Worm (Caenorhabditis elegans) whole organism, young adult: ENCODE measurements around the gene T08B6.9.

Experiments
- B0035.1 ChIP-seq: sonication (generic microtip); optimal IDR thresholded peaks from 2 replicates; lab custom pipeline; 2016; ENCODE audit warnings: missing genetic modification characterization, mild to moderate bottlenecking, missing compliant biosample characterization, missing genotype, missing genetic modification reagents
- F10E7.11 ChIP-seq: sonication (generic microtip); optimal IDR thresholded peaks from 2 replicates; lab custom pipeline; 2017; ENCODE audit warnings: mild to moderate bottlenecking, missing genetic modification characterization, moderate library complexity, missing compliant biosample characterization
- F22D6.2 ChIP-seq: sonication (generic microtip); optimal IDR thresholded peaks from 2 replicates; lab custom pipeline; 2016; ENCODE audit warnings: mild to moderate bottlenecking, missing genetic modification characterization, missing compliant biosample characterization
- F39B2.1 ChIP-seq: fragments of 200-800 bp; sonication (Bioruptor generic); IDR thresholded peaks from 2 replicates; pipeline ENCODE4 v1.3.6; 2022; ENCODE audit warnings: missing genetic modification reagents, missing genetic modification characterization, missing compliant biosample characterization
- F55B11.4 ChIP-seq: sonication (generic microtip); optimal IDR thresholded peaks from 2 replicates; lab custom pipeline; 2016; ENCODE audit warnings: missing compliant biosample characterization, missing genetic modification characterization, borderline replicate concordance; ENCODE audit not compliant: insufficient read depth
- F57A8.1 ChIP-seq: fragments of 200-800 bp; sonication (Bioruptor generic); optimal IDR thresholded peaks from 2 replicates; lab custom pipeline; 2018; ENCODE audit warnings: mild to moderate bottlenecking, missing genetic modification characterization, moderate library complexity, missing compliant biosample characterization
- K11D2.4 ChIP-seq: fragments of 200-800 bp; sonication (Bioruptor generic); IDR thresholded peaks from 2 replicates; pipeline ENCODE4 v1.3.6; 2022; ENCODE audit warnings: missing genetic modification reagents, missing genetic modification characterization, missing compliant biosample characterization
- K12H6.12 ChIP-seq: fragments of 200-800 bp; sonication (Bioruptor generic); optimal IDR thresholded peaks from 2 replicates; lab custom pipeline; 2018; ENCODE audit warnings: mild to moderate bottlenecking, missing genetic modification characterization, missing compliant biosample characterization
- T07F8.4 ChIP-seq: sonication (generic microtip); optimal IDR thresholded peaks from 2 replicates; lab custom pipeline; 2016; ENCODE audit warnings: mild to moderate bottlenecking, missing genetic modification characterization, moderate library complexity, missing compliant biosample characterization
- Y95B8A.8 ChIP-seq: fragments of 200-800 bp; sonication (Bioruptor generic); IDR thresholded peaks from 2 replicates; pipeline ENCODE4 v1.3.6; 2022; ENCODE audit warnings: missing genetic modification reagents, missing genetic modification characterization, missing compliant biosample characterization
- aptf-3 ChIP-seq: fragments of 200-800 bp; sonication (Bioruptor generic); IDR thresholded peaks from 2 replicates; pipeline ENCODE4 v1.3.6; 2022; ENCODE audit warnings: missing genetic modification characterization, missing compliant biosample characterization
- bed-1 ChIP-seq: fragments of 200-800 bp; sonication (Bioruptor generic); IDR thresholded peaks from 2 replicates; pipeline ENCODE4 v1.3.6; 2022; ENCODE audit warnings: missing genetic modification reagents, missing genetic modification characterization, missing compliant biosample characterization
- ccch-3 ChIP-seq: fragments of 200-800 bp; sonication (Bioruptor generic); optimal IDR thresholded peaks from 2 replicates; lab custom pipeline; 2018; ENCODE audit warnings: mild to moderate bottlenecking, missing genetic modification characterization, missing compliant biosample characterization
- ceh-100 ChIP-seq: fragments of 200-800 bp; sonication (Bioruptor generic); IDR thresholded peaks from 2 replicates; pipeline ENCODE4 v1.3.6; 2022; ENCODE audit warnings: missing genetic modification reagents, missing genetic modification characterization, missing compliant biosample characterization
- ceh-27 ChIP-seq: fragments of 200-800 bp; sonication (Bioruptor generic); optimal IDR thresholded peaks from 2 replicates; lab custom pipeline; 2018; ENCODE audit warnings: mild to moderate bottlenecking, missing genetic modification characterization, moderate library complexity, missing compliant biosample characterization
- ceh-58 ChIP-seq: fragments of 200-800 bp; sonication (Bioruptor generic); IDR thresholded peaks from 2 replicates; pipeline ENCODE4 v1.3.6; 2022; ENCODE audit warnings: missing genetic modification characterization, missing compliant biosample characterization
- ceh-79 ChIP-seq: sonication (generic microtip); optimal IDR thresholded peaks from 2 replicates; lab custom pipeline; 2017; ENCODE audit warnings: mild to moderate bottlenecking, missing genetic modification characterization, missing compliant biosample characterization
- ceh-91 ChIP-seq: fragments of 200-800 bp; sonication (Bioruptor generic); IDR thresholded peaks from 2 replicates; pipeline ENCODE4 v1.3.6; 2022; ENCODE audit warnings: missing genetic modification reagents, missing genetic modification characterization, missing compliant biosample characterization
- die-1 ChIP-seq: sonication (generic microtip); optimal IDR thresholded peaks from 2 replicates; lab custom pipeline; 2016; ENCODE audit warnings: missing genotype, mild to moderate bottlenecking, missing genetic modification characterization, missing compliant biosample characterization
- dpl-1 ChIP-seq: fragments of 150-350 bp; optimal IDR thresholded peaks from 2 replicates; lab custom pipeline; 2014; ENCODE audit warnings: missing biosample characterization, missing genetic modification reagents, missing genetic modification characterization
- ets-4 ChIP-seq: fragments of 200-800 bp; sonication (Bioruptor generic); optimal IDR thresholded peaks from 2 replicates; lab custom pipeline; 2018; ENCODE audit warnings: mild to moderate bottlenecking, missing genetic modification characterization, missing compliant biosample characterization
- fkh-3 ChIP-seq: sonication (generic microtip); optimal IDR thresholded peaks from 2 replicates; lab custom pipeline; 2016; ENCODE audit warnings: mild to moderate bottlenecking, missing genetic modification characterization, missing compliant biosample characterization
- lin-26 ChIP-seq: fragments of 200-800 bp; sonication (Bioruptor generic); IDR thresholded peaks from 2 replicates; pipeline ENCODE4 v1.3.6; 2022; ENCODE audit warnings: missing genetic modification reagents, missing genetic modification characterization, missing compliant biosample characterization
- lin-35 ChIP-seq, 3 experiments: fragments of 150-350 bp in 2 of 3; sonication (generic microtip) in 1 of 3; optimal IDR thresholded peaks; 2 replicates each; lab custom pipeline; 2014 to 2018; ENCODE audit warnings: missing biosample characterization in 3 of 3, missing genetic modification characterization in 3 of 3, missing genetic modification reagents in 3 of 3
- lin-40 ChIP-seq: sonication (generic microtip); optimal IDR thresholded peaks from 2 replicates; lab custom pipeline; 2016; ENCODE audit warnings: missing genetic modification characterization, mild to moderate bottlenecking, missing compliant biosample characterization, missing genotype, missing genetic modification reagents
- lin-54 ChIP-seq: fragments of 200-800 bp; sonication (Bioruptor generic); optimal IDR thresholded peaks from 2 replicates; lab custom pipeline; 2018; ENCODE audit warnings: mild to moderate bottlenecking, missing genetic modification characterization, missing compliant biosample characterization
- lir-1 ChIP-seq: fragments of 200-800 bp; sonication (Bioruptor generic); conservative IDR thresholded peaks from 2 replicates; pipeline ENCODE4 v1.3.6; 2022; ENCODE audit warnings: missing genetic modification reagents, missing genetic modification characterization, missing compliant biosample characterization
- lsl-1 ChIP-seq: fragments of 200-800 bp; sonication (Bioruptor generic); optimal IDR thresholded peaks from 2 replicates; lab custom pipeline; 2018; ENCODE audit warnings: mild to moderate bottlenecking, missing genetic modification characterization, moderate library complexity, missing compliant biosample characterization
- madf-3 ChIP-seq: fragments of 200-800 bp; sonication (Bioruptor generic); IDR thresholded peaks from 2 replicates; pipeline ENCODE4 v1.3.6; 2022; ENCODE audit warnings: missing genetic modification reagents, missing genetic modification characterization, missing compliant biosample characterization
- mes-4 ChIP-seq: sonication (generic microtip); optimal IDR thresholded peaks from 2 replicates; lab custom pipeline; 2016; ENCODE audit warnings: missing genotype, missing genetic modification characterization, missing compliant biosample characterization
- mxl-1 ChIP-seq: sonication (generic microtip); optimal IDR thresholded peaks from 2 replicates; lab custom pipeline; 2016; ENCODE audit warnings: missing genetic modification characterization, missing compliant biosample characterization
- nfya-1 ChIP-seq: sonication (generic microtip); optimal IDR thresholded peaks from 2 replicates; lab custom pipeline; 2017; ENCODE audit warnings: antibody characterized with exemption, missing compliant biosample characterization, missing genetic modification characterization, borderline replicate concordance; ENCODE audit not compliant: insufficient read depth
- nhr-120 ChIP-seq: fragments of 200-800 bp; sonication (Bioruptor generic); IDR thresholded peaks from 2 replicates; pipeline ENCODE4 v1.3.6; 2022; ENCODE audit warnings: missing genetic modification characterization, missing compliant biosample characterization
- pbrm-1 ChIP-seq: fragments of 200-800 bp; sonication (Bioruptor generic); IDR thresholded peaks from 2 replicates; pipeline ENCODE4 v1.3.6; 2022; ENCODE audit warnings: missing genetic modification reagents, missing genetic modification characterization, missing compliant biosample characterization
- rec-8 ChIP-seq, 2 experiments: sonication (generic microtip); optimal IDR thresholded peaks; 2 replicates each; lab custom pipeline; 2016; ENCODE audit warnings: mild to moderate bottlenecking in 2 of 2, missing genetic modification characterization in 2 of 2, missing genetic modification reagents in 2 of 2, missing genotype in 2 of 2, missing biosample characterization in 1 of 2, missing compliant biosample characterization in 1 of 2, moderate library complexity in 1 of 2
- sdz-38 ChIP-seq: sonication (generic microtip); optimal IDR thresholded peaks from 2 replicates; lab custom pipeline; 2016; ENCODE audit warnings: missing genotype, missing genetic modification characterization, missing compliant biosample characterization
- snpc-1.1 ChIP-seq: sonication (generic microtip); optimal IDR thresholded peaks from 2 replicates; lab custom pipeline; 2017; ENCODE audit warnings: missing genetic modification characterization, mild to moderate bottlenecking, missing compliant biosample characterization, antibody characterized with exemption, moderate library complexity, missing genotype, missing genetic modification reagents; ENCODE audit not compliant: insufficient read depth
- snpc-4 ChIP-seq, 5 experiments: fragments of 150-350 bp in 1 of 5; sonication (generic microtip) in 4 of 5; optimal IDR thresholded peaks; 2 replicates each; lab custom pipeline; 2014 to 2018; ENCODE audit warnings: missing genetic modification characterization in 5 of 5, missing biosample characterization in 3 of 5, antibody characterized with exemption in 2 of 5, mild to moderate bottlenecking in 2 of 5, missing compliant biosample characterization in 2 of 5, missing genotype in 2 of 5, moderate library complexity in 2 of 5, missing genetic modification reagents in 1 of 5
- xnd-1 ChIP-seq: sonication (generic microtip); optimal IDR thresholded peaks from 2 replicates; lab custom pipeline; 2016; ENCODE audit warnings: missing genotype, missing genetic modification reagents, missing genetic modification characterization, missing compliant biosample characterization
- ztf-25 ChIP-seq: fragments of 200-800 bp; sonication (Bioruptor generic); IDR thresholded peaks from 2 replicates; pipeline ENCODE4 v1.3.6; 2022; ENCODE audit warnings: missing genetic modification reagents, missing genetic modification characterization, missing compliant biosample characterization
- ztf-6 ChIP-seq: fragments of 200-800 bp; sonication (Bioruptor generic); IDR thresholded peaks from 2 replicates; pipeline ENCODE4 v1.3.6; 2022; ENCODE audit warnings: missing genetic modification reagents, missing genetic modification characterization, missing compliant biosample characterization

Gene T08B6.9

ce11 chrIV:4905645-4906135 lies 15.0 kb downstream of the T08B6.9 start, which contains the start of gene T08B6.4:
T08B6.4 (plus strand) TSS chrIV:4905695.
- TF ChIP-seq F55B11.4 (tag; lab: Kevin White, UChicago) (no peak), K12H6.12 (tag; lab: Kevin White, UChicago) (no peak), snpc-4 (GFP tag; optimal IDR thresholded peaks at IDR 0.05; lab: Kevin White, UChicago) (no peak), snpc-4 (tag; optimal IDR thresholded peaks at IDR 0.05; lab: Kevin White, UChicago) (no peak), dpl-1 (no peak)

ce11 chrIV:4909039-4909438 lies 18.4 kb downstream of the T08B6.9 start, which contains the start of gene str-159:
str-159 (plus strand) TSS chrIV:4909339.
- TF ChIP-seq snpc-1.1 (tag; lab: Kevin White, UChicago) (no peak), lsl-1 (GFP tag; lab: Kevin White, UChicago) (no peak), F22D6.2 (no peak)

ce11 chrIV:4913090-4913489 lies 22.4 kb downstream of the T08B6.9 start, which contains the start of gene str-156:
str-156 (plus strand) TSS chrIV:4913390.
- TF ChIP-seq F57A8.1: no peak
- TF ChIP-seq K11D2.4 (GFP tag; lab: Robert Waterston, UW): no peak

- TF ChIP-seq ceh-27 (GFP tag; lab: Kevin White, UChicago): no peak
- TF ChIP-seq lin-40 (tag; lab: Kevin White, UChicago): no peak
- no peak for TF ChIP-seq bed-1 (GFP tag; lab: Robert Waterston, UW)
- no peak for TF ChIP-seq mxl-1 (tag; lab: Kevin White, UChicago)
- no peak for TF ChIP-seq lir-1 (GFP tag; lab: Robert Waterston, UW)
- no peak for TF ChIP-seq ceh-91 (GFP tag; lab: Robert Waterston, UW)
- no peak for TF ChIP-seq xnd-1 (tag; lab: Kevin White, UChicago)
- no peak for TF ChIP-seq ccch-3 (GFP tag; lab: Kevin White, UChicago)
- no peak for TF ChIP-seq ceh-58 (GFP tag; lab: Robert Waterston, UW)
- TF ChIP-seq F10E7.11 (tag; lab: Kevin White, UChicago): no peak
- TF ChIP-seq madf-3 (GFP tag; lab: Robert Waterston, UW): no peak
- TF ChIP-seq mes-4 (tag; lab: Kevin White, UChicago): no peak
- TF ChIP-seq B0035.1 (tag; lab: Kevin White, UChicago): no peak
- TF ChIP-seq ztf-25 (GFP tag; lab: Robert Waterston, UW): no peak
- no peak for TF ChIP-seq rec-8 (tag; optimal IDR thresholded peaks at IDR 0.05; lab: Kevin White, UChicago)
- TF ChIP-seq Y95B8A.8 (GFP tag; lab: Robert Waterston, UW): no peak
Measured at ce11 chrIV:4915689-4916088, 25.0 kb downstream of the T08B6.9 start, which contains the start of gene str-155. str-155 (plus strand) TSS chrIV:4915989.

- TF ChIP-seq die-1 (tag; lab: Kevin White, UChicago) (no peak), aptf-3 (GFP tag; lab: Robert Waterston, UW) (no peak), ztf-25 (GFP tag; lab: Robert Waterston, UW) (no peak), ceh-100 (GFP tag; lab: Robert Waterston, UW) (no peak), ets-4 (GFP tag; lab: Kevin White, UChicago) (no peak), fkh-3 (tag; lab: Kevin White, UChicago) (no peak), nhr-120 (GFP tag; lab: Robert Waterston, UW) (no peak), lin-26 (GFP tag; lab: Robert Waterston, UW) (no peak), F10E7.11 (tag; lab: Kevin White, UChicago) (no peak), pbrm-1 (no peak), nfya-1 (no peak), lin-35 (GFP tag; optimal IDR thresholded peaks at IDR 0.05; lab: Kevin White, UChicago) (no peak), F39B2.1 (GFP tag; lab: Robert Waterston, UW) (no peak), ceh-79 (no peak), T07F8.4 (tag; lab: Kevin White, UChicago) (no peak), ztf-6 (GFP tag; lab: Robert Waterston, UW) (no peak), lin-54 (no peak), sdz-38 (tag; lab: Kevin White, UChicago) (no peak), ceh-58 (GFP tag; lab: Robert Waterston, UW) (no peak)
- TF ChIP-seq, all 124 proteins: peak for 0
Measured at ce11 chrIV:4917774-4918173, 27.1 kb downstream of the T08B6.9 start, which contains the start of gene str-158. str-158 (plus strand) TSS chrIV:4918074.
